Fruit fly (Drosophila melanogaster) S2 (cell line): ENCODE measurements around the gene Dok.

Source experiments
- CG8478 ChIP-seq: fragments of >200 bp; optimal IDR thresholded peaks from 2 replicates; lab custom pipeline; 2018
- CTCF ChIP-seq, 2 experiments: fragments of >200 bp; optimal IDR thresholded peaks; 2 replicates each; lab custom pipeline; 2018

DNA sequence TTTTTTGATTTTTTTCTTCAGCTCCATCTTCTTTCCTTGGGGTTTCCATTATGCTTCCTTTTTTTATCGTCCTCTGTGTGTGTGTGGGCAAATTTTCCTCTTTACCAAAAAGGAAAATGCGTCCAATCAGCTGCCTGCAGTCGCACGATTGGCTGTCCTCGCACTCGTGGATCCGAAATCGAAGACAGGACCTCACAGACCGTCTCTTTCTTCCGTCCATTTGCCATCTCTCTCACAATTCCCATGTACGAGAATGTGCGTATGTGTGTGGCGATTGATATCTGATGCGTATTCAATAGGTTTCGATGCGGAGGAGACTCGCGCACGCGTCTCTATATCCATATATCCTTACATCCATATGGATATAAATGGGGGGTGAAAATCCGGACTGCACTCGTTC lies 44.3 kb downstream of the Dok start:
- TF ChIP-seq CTCF (optimal IDR thresholded peaks at IDR 0.05; lab: Kevin White, UChicago), result no peak
- no peak for TF ChIP-seq CG8478 (lab: Kevin White, UChicago)
